Fruit fly (Drosophila melanogaster): ENCODE measurements around the gene CG45101.

The CG45101 gene

dm6 chr3L:11071057-11071456 lies 6.3 kb downstream of the CG45101 start (continued):
- TF ChIP-seq Nf-YB (GFP tag; optimal IDR thresholded peaks at IDR 0.05) (no peak), CG11093 (GFP tag; IDR thresholded peaks at IDR 0.05) (no peak), CG11696 (GFP tag; IDR thresholded peaks at IDR 0.05) (peak; percentile 83), ATbp (GFP tag; optimal IDR thresholded peaks at IDR 0.05) (no peak), CG7987 (GFP tag; optimal IDR thresholded peaks at IDR 0.05) (no peak)

dm6 chr3L:11074043-11074853 lies 9.5 kb downstream of the CG45101 start, which contains the start of the genes Pfdn2 and Noc1:
Gene Pfdn2, minus strand, starts transcription at chr3L:11074388.
Gene Noc1, plus strand, starts transcription at chr3L:11074769.
- TF ChIP-seq CG2116 (GFP tag; optimal IDR thresholded peaks at IDR 0.05) (peak; percentile 18), CG12744 (GFP tag; optimal IDR thresholded peaks at IDR 0.05) (no peak), otp (GFP tag; IDR thresholded peaks at IDR 0.05) (no peak), CG32532 (GFP tag; IDR thresholded peaks at IDR 0.05) (peak; percentile 70), Hmx (GFP tag; optimal IDR thresholded peaks at IDR 0.05) (no peak), Aef1 (GFP tag; IDR thresholded peaks at IDR 0.05) (peak; percentile 55; the same call in 1 of the 3 replicates), CG3726 (GFP tag; IDR thresholded peaks at IDR 0.05) (no peak), cad (GFP tag; optimal IDR thresholded peaks at IDR 0.05) (no peak), CG10147 (GFP tag; optimal IDR thresholded peaks at IDR 0.05) (no peak), CG13424 (tag; optimal IDR thresholded peaks at IDR 0.05) (peak; percentile 73), CG10431 (GFP tag; optimal IDR thresholded peaks at IDR 0.05) (no peak), Stat92E (GFP tag; optimal IDR thresholded peaks at IDR 0.05) (no peak), D19A (tag; optimal IDR thresholded peaks at IDR 0.05) (no peak), Fer2 (tag; optimal IDR thresholded peaks at IDR 0.05) (no peak), prd (optimal IDR thresholded peaks at IDR 0.05) (no peak), prd (GFP tag; IDR thresholded peaks at IDR 0.05) (peak; percentile 67), CG7786 (GFP tag; optimal IDR thresholded peaks at IDR 0.05) (no peak), Hr78 (GFP tag; optimal IDR thresholded peaks at IDR 0.05) (no peak), Pdp1 (GFP tag; optimal IDR thresholded peaks at IDR 0.05) (peak in 1 of 2 experiments; percentile 3), CG6791 (GFP tag; IDR thresholded peaks at IDR 0.05; ENCODE audit: partially characterized antibody) (no peak), zf30C (GFP tag; optimal IDR thresholded peaks at IDR 0.05) (no peak), chif (GFP tag; optimal IDR thresholded peaks at IDR 0.05) (no peak), CG10274 (GFP tag; optimal IDR thresholded peaks at IDR 0.05) (no peak), CG9609 (GFP tag; optimal IDR thresholded peaks at IDR 0.05) (no peak), NfI (GFP tag; optimal IDR thresholded peaks at IDR 0.05) (peak; percentile 41), Trl (optimal IDR thresholded peaks at IDR 0.05) (no peak), Trl (GFP tag; optimal IDR thresholded peaks at IDR 0.05) (peak; percentile 32), CG30431 (GFP tag; optimal IDR thresholded peaks at IDR 0.05) (no peak), ken (GFP tag; IDR thresholded peaks at IDR 0.05) (no peak), Rx (GFP tag; IDR thresholded peaks at IDR 0.05) (no peak), CG14050 (GFP tag; IDR thresholded peaks at IDR 0.05) (no peak), da (GFP tag; optimal IDR thresholded peaks at IDR 0.05) (no peak), corto (GFP tag; optimal IDR thresholded peaks at IDR 0.05) (no peak), Mrtf (GFP tag; IDR thresholded peaks at IDR 0.05) (no peak), Opbp (GFP tag; IDR thresholded peaks at IDR 0.05; ENCODE audit: partially characterized antibody) (no peak), gsb-n (tag; optimal IDR thresholded peaks at IDR 0.05) (no peak), sima (GFP tag; optimal IDR thresholded peaks at IDR 0.05) (no peak), inv (GFP tag; IDR thresholded peaks at IDR 0.05; ENCODE audit: partially characterized antibody) (no peak), CoRest (tag; optimal IDR thresholded peaks at IDR 0.05) (peak; percentile 80), CG2712 (tag; optimal IDR thresholded peaks at IDR 0.05) (peak; percentile 78), gcm2 (GFP tag; optimal IDR thresholded peaks at IDR 0.05) (no peak), CG12071 (GFP tag; optimal IDR thresholded peaks at IDR 0.05) (no peak), Hr39 (optimal IDR thresholded peaks at IDR 0.05) (no peak), org-1 (GFP tag; optimal IDR thresholded peaks at IDR 0.05) (no peak)

Measured in whole organism, embryonic.